Worm (Caenorhabditis elegans) whole organism, midembryonic: ENCODE results near the gene lec-8.

Experiments
- cog-1 ChIP-seq: sonication (generic microtip); optimal IDR thresholded peaks from 2 replicates; lab custom pipeline; 2016; ENCODE audit warnings: missing genetic modification characterization, missing compliant biosample characterization
- flt-1 ChIP-seq: fragments of 200-800 bp; sonication (Bioruptor generic); IDR thresholded peaks from 2 replicates; pipeline ENCODE4 v1.3.6; 2022; ENCODE audit warnings: missing genetic modification characterization, missing compliant biosample characterization
- klf-2 ChIP-seq: fragments of 200-800 bp; sonication (Bioruptor generic); conservative IDR thresholded peaks from 2 replicates; pipeline ENCODE4 v1.3.6; 2022; ENCODE audit warnings: missing genetic modification reagents, missing genetic modification characterization, missing compliant biosample characterization
- ref-1 ChIP-seq: fragments of 200-800 bp; sonication (Bioruptor generic); conservative IDR thresholded peaks from 2 replicates; pipeline ENCODE4 v1.3.6; 2022; ENCODE audit warnings: missing genetic modification reagents, missing genetic modification characterization, missing compliant biosample characterization

ce11 chrX:9850258-9850657 is at the start of gene lec-8:
- no peak for TF ChIP-seq flt-1 (GFP tag; lab: Robert Waterston, UW)
- no peak for TF ChIP-seq klf-2
- TF ChIP-seq cog-1 (tag; lab: Kevin White, UChicago) = no peak
- TF ChIP-seq ref-1 (GFP tag; lab: Robert Waterston, UW) = no peak
